Fruit fly (Drosophila melanogaster) whole organism, embryonic: ENCODE results near the gene pros.

Source experiments
- ATbp ChIP-seq: fragments of 200-800 bp; sonication (Bioruptor generic); optimal IDR thresholded peaks from 2 replicates; lab custom pipeline; 2017; ENCODE audit warnings: missing biosample characterization, mild to moderate bottlenecking, missing genetic modification characterization, missing genetic modification reagents
- Atf6 ChIP-seq: fragments of 200-800 bp; sonication (Bioruptor generic); IDR thresholded peaks from 2 replicates; pipeline ENCODE4 v1.3.6; 2022; ENCODE audit warnings: missing biosample characterization, missing genetic modification characterization
- Awh ChIP-seq: fragments of 200-800 bp; sonication (Bioruptor generic); IDR thresholded peaks from 2 replicates; pipeline ENCODE4, ENCODE4 v1.3.6; 2022; ENCODE audit warnings: missing biosample characterization, missing genetic modification characterization
- CG10366 ChIP-seq: fragments of 200-800 bp; sonication (Bioruptor generic); IDR thresholded peaks from 2 replicates; pipeline ENCODE4 v1.3.6; 2022; ENCODE audit warnings: missing biosample characterization, missing genetic modification characterization
- CG11398 ChIP-seq: fragments of 200-800 bp; sonication (Bioruptor generic); optimal IDR thresholded peaks from 2 replicates; lab custom pipeline; 2016; ENCODE audit warnings: missing biosample characterization, missing genetic modification characterization
- CG13624 ChIP-seq: fragments of 200-800 bp; sonication (Bioruptor generic); optimal IDR thresholded peaks from 2 replicates; lab custom pipeline; 2016; ENCODE audit warnings: missing biosample characterization, missing genetic modification characterization
- CG15479 ChIP-seq: fragments of 200-800 bp; sonication (Bioruptor generic); optimal IDR thresholded peaks from 3 replicates; lab custom pipeline; 2019; ENCODE audit warnings: missing biosample characterization, mild to moderate bottlenecking, missing genetic modification characterization, moderate library complexity
- CG17359 ChIP-seq: fragments of 200-800 bp; sonication (Bioruptor generic); optimal IDR thresholded peaks from 3 replicates; lab custom pipeline; 2018; ENCODE audit warnings: missing biosample characterization, mild to moderate bottlenecking, missing genetic modification characterization, moderate library complexity
- CG2199 ChIP-seq: fragments of 200-800 bp; sonication (Bioruptor generic); IDR thresholded peaks from 3 replicates; pipeline ENCODE4 v1.3.6; 2022; ENCODE audit warnings: missing biosample characterization, missing genetic modification characterization
- CG2712 ChIP-seq: fragments of 200-800 bp; optimal IDR thresholded peaks from 3 replicates; lab custom pipeline; 2019; ENCODE audit warnings: missing biosample characterization, mild to moderate bottlenecking, missing genetic modification characterization, moderate library complexity
- CG34224 ChIP-seq: fragments of 200-800 bp; sonication (Bioruptor generic); IDR thresholded peaks from 3 replicates; pipeline ENCODE4 v1.3.6; 2022; ENCODE audit warnings: missing biosample characterization, missing genetic modification characterization; ENCODE audit not compliant: partially characterized antibody
- CG3726 ChIP-seq: fragments of 200-800 bp; sonication (Bioruptor generic); IDR thresholded peaks from 3 replicates; pipeline ENCODE4, ENCODE4 v1.3.6; 2022; ENCODE audit warnings: missing biosample characterization, missing genetic modification characterization
- CG8388 ChIP-seq: fragments of 200-800 bp; sonication (Bioruptor generic); optimal IDR thresholded peaks from 2 replicates; lab custom pipeline; 2019; ENCODE audit warnings: missing biosample characterization, mild to moderate bottlenecking, missing genetic modification characterization, moderate library complexity
- CG8478 ChIP-seq: fragments of >200 bp; optimal IDR thresholded peaks from 2 replicates; lab custom pipeline; 2018
- CG8944 ChIP-seq: fragments of 200-800 bp; sonication (Bioruptor generic); optimal IDR thresholded peaks from 3 replicates; lab custom pipeline; 2016; ENCODE audit warnings: missing biosample characterization, missing genetic modification characterization
- CoRest ChIP-seq: fragments of 200-800 bp; sonication (Bioruptor generic); optimal IDR thresholded peaks from 3 replicates; lab custom pipeline; 2018; ENCODE audit warnings: missing biosample characterization, mild to moderate bottlenecking, missing genetic modification characterization, moderate library complexity
- D ChIP-seq, 2 experiments: fragments of 200-800 bp in 1 of 2; fragments of >200 bp in 1 of 2; sonication (Bioruptor generic) in 1 of 2; optimal IDR thresholded peaks; 2 replicates in 1 of 2; 3 replicates in 1 of 2; lab custom pipeline; 2017; ENCODE audit warnings: mild to moderate bottlenecking in 1 of 2, missing biosample characterization in 1 of 2, missing genetic modification characterization in 1 of 2, missing genetic modification reagents in 1 of 2
- Dek ChIP-seq: fragments of 200-800 bp; sonication (Bioruptor generic); optimal IDR thresholded peaks from 3 replicates; lab custom pipeline; 2019; ENCODE audit warnings: missing biosample characterization, mild to moderate bottlenecking, missing genetic modification characterization, moderate library complexity
- Dll ChIP-seq: fragments of 200-800 bp; sonication (Bioruptor generic); IDR thresholded peaks from 4 replicates; pipeline ENCODE4 v1.3.6; 2022; ENCODE audit warnings: missing biosample characterization, missing genetic modification characterization; ENCODE audit not compliant: partially characterized antibody
- GATAe ChIP-seq: fragments of 200-800 bp; sonication (Bioruptor generic); conservative IDR thresholded peaks from 2 replicates; pipeline ENCODE4 v1.3.6; 2022; ENCODE audit warnings: missing biosample characterization, missing genetic modification characterization
- HLHmδ ChIP-seq: fragments of 200-800 bp; sonication (Bioruptor generic); optimal IDR thresholded peaks from 2 replicates; lab custom pipeline; 2018; ENCODE audit warnings: missing biosample characterization, mild to moderate bottlenecking, missing genetic modification characterization, moderate library complexity
- Hr51 ChIP-seq, 2 experiments: fragments of 200-800 bp; sonication (Bioruptor generic); optimal IDR thresholded peaks; 2 replicates in 1 of 2; 3 replicates in 1 of 2; lab custom pipeline; 2016 to 2018; ENCODE audit warnings: missing biosample characterization in 2 of 2, missing genetic modification characterization in 2 of 2, mild to moderate bottlenecking in 1 of 2, moderate library complexity in 1 of 2
- Jarid2 ChIP-seq: fragments of 200-800 bp; sonication (Bioruptor generic); optimal IDR thresholded peaks from 3 replicates; lab custom pipeline; 2017; ENCODE audit warnings: mild to moderate bottlenecking, missing biosample characterization, missing genetic modification reagents, missing genetic modification characterization
- Myb ChIP-seq: fragments of 200-800 bp; sonication (Bioruptor generic); optimal IDR thresholded peaks from 2 replicates; lab custom pipeline; 2016; ENCODE audit warnings: missing biosample characterization, missing genetic modification characterization
- NK7.1 ChIP-seq: fragments of 200-800 bp; sonication (Bioruptor generic); optimal IDR thresholded peaks from 3 replicates; lab custom pipeline; 2016; ENCODE audit warnings: missing biosample characterization, missing genetic modification characterization
- Nf-YC ChIP-seq: fragments of 200-800 bp; optimal IDR thresholded peaks from 3 replicates; lab custom pipeline; 2019; ENCODE audit warnings: missing biosample characterization, mild to moderate bottlenecking, missing genetic modification characterization, moderate library complexity
- Opbp ChIP-seq: fragments of 200-800 bp; sonication (Bioruptor generic); IDR thresholded peaks from 3 replicates; pipeline ENCODE4 v1.3.6; 2022; ENCODE audit warnings: missing biosample characterization, missing genetic modification characterization; ENCODE audit not compliant: partially characterized antibody
- Pdp1 ChIP-seq, 2 experiments: fragments of 200-800 bp; sonication (Bioruptor generic); optimal IDR thresholded peaks; 3 replicates each; lab custom pipeline; 2016; ENCODE audit warnings: missing biosample characterization in 2 of 2, missing genetic modification characterization in 2 of 2, mild to moderate bottlenecking in 1 of 2, moderate library complexity in 1 of 2
- Ptx1 ChIP-seq: fragments of 200-800 bp; sonication (Bioruptor generic); IDR thresholded peaks from 2 replicates; pipeline ENCODE4 v1.3.6; 2022; ENCODE audit warnings: missing biosample characterization, missing genetic modification characterization
- Trl ChIP-seq, 3 experiments: fragments of >200 bp in 2 of 3; fragments of 200-800 bp in 1 of 3; sonication (Bioruptor generic) in 1 of 3; optimal IDR thresholded peaks; 2 replicates in 1 of 3; 3 replicates in 2 of 3; lab custom pipeline; 2016 to 2017; ENCODE audit warnings: missing biosample characterization in 1 of 3, missing genetic modification characterization in 1 of 3
- bcd ChIP-seq: fragments of 200-800 bp; sonication (Bioruptor generic); optimal IDR thresholded peaks from 2 replicates; lab custom pipeline; 2017; ENCODE audit warnings: missing biosample characterization, mild to moderate bottlenecking, missing genetic modification characterization
- chinmo ChIP-seq: fragments of 200-800 bp; sonication (Bioruptor generic); IDR thresholded peaks from 4 replicates; pipeline ENCODE4 v1.3.6; 2022; ENCODE audit warnings: missing biosample characterization, missing genetic modification characterization; ENCODE audit not compliant: partially characterized antibody
- fd102C ChIP-seq: fragments of 200-800 bp; sonication (Bioruptor generic); optimal IDR thresholded peaks from 2 replicates; lab custom pipeline; 2018; ENCODE audit warnings: missing biosample characterization, mild to moderate bottlenecking, missing genetic modification characterization, moderate library complexity
- fu2 ChIP-seq: fragments of 200-800 bp; sonication (Bioruptor generic); optimal IDR thresholded peaks from 2 replicates; lab custom pipeline; 2016; ENCODE audit warnings: missing biosample characterization, missing genetic modification characterization
- gcm2 ChIP-seq: fragments of 200-800 bp; sonication (Bioruptor generic); optimal IDR thresholded peaks from 2 replicates; lab custom pipeline; 2016; ENCODE audit warnings: missing biosample characterization, missing genetic modification characterization
- grn ChIP-seq: fragments of 200-800 bp; sonication (Bioruptor generic); optimal IDR thresholded peaks from 3 replicates; lab custom pipeline; 2017; ENCODE audit warnings: missing biosample characterization, missing genetic modification characterization
- lbe ChIP-seq: fragments of 200-800 bp; sonication (Bioruptor generic); optimal IDR thresholded peaks from 2 replicates; lab custom pipeline; 2016; ENCODE audit warnings: missing biosample characterization, mild to moderate bottlenecking, missing genetic modification characterization
- mld ChIP-seq: fragments of 200-800 bp; sonication (Bioruptor generic); IDR thresholded peaks from 3 replicates; pipeline ENCODE4 v1.3.6; 2022; ENCODE audit warnings: missing biosample characterization, missing genetic modification characterization; ENCODE audit not compliant: partially characterized antibody
- pzg ChIP-seq: fragments of 200-800 bp; sonication (Bioruptor generic); optimal IDR thresholded peaks from 3 replicates; lab custom pipeline; 2018; ENCODE audit warnings: missing biosample characterization, mild to moderate bottlenecking, missing genetic modification characterization, moderate library complexity
- row ChIP-seq: fragments of 200-800 bp; sonication (Bioruptor generic); IDR thresholded peaks from 3 replicates; pipeline ENCODE4 v1.3.6; 2022; ENCODE audit warnings: missing biosample characterization, missing genetic modification characterization
- sim ChIP-seq: fragments of 200-800 bp; sonication (Bioruptor generic); IDR thresholded peaks from 2 replicates; pipeline ENCODE4 v1.3.6; 2022; ENCODE audit warnings: missing biosample characterization, missing genetic modification characterization
- sqz ChIP-seq: fragments of 200-800 bp; sonication (Bioruptor generic); optimal IDR thresholded peaks from 3 replicates; lab custom pipeline; 2018; ENCODE audit warnings: missing biosample characterization, mild to moderate bottlenecking, missing genetic modification characterization
- tgo ChIP-seq: fragments of 200-800 bp; sonication (Bioruptor generic); IDR thresholded peaks from 3 replicates; pipeline ENCODE4 v1.3.6; 2022; ENCODE audit warnings: missing biosample characterization, missing genetic modification characterization
- yki ChIP-seq: fragments of >200 bp; optimal IDR thresholded peaks from 3 replicates; lab custom pipeline; 2018
- z ChIP-seq: fragments of 200-800 bp; sonication (Bioruptor generic); IDR thresholded peaks from 3 replicates; pipeline ENCODE4 v1.3.6; 2022; ENCODE audit warnings: missing biosample characterization, missing genetic modification characterization
- zen ChIP-seq: fragments of 200-800 bp; sonication (Bioruptor generic); optimal IDR thresholded peaks from 3 replicates; lab custom pipeline; 2018; ENCODE audit warnings: missing biosample characterization, mild to moderate bottlenecking, missing genetic modification characterization, moderate library complexity
- zfh1 ChIP-seq: fragments of 200-800 bp; sonication (Bioruptor generic); IDR thresholded peaks from 3 replicates; pipeline ENCODE4 v1.3.6; 2022; ENCODE audit warnings: missing biosample characterization, missing genetic modification characterization

Gene pros

DNA sequence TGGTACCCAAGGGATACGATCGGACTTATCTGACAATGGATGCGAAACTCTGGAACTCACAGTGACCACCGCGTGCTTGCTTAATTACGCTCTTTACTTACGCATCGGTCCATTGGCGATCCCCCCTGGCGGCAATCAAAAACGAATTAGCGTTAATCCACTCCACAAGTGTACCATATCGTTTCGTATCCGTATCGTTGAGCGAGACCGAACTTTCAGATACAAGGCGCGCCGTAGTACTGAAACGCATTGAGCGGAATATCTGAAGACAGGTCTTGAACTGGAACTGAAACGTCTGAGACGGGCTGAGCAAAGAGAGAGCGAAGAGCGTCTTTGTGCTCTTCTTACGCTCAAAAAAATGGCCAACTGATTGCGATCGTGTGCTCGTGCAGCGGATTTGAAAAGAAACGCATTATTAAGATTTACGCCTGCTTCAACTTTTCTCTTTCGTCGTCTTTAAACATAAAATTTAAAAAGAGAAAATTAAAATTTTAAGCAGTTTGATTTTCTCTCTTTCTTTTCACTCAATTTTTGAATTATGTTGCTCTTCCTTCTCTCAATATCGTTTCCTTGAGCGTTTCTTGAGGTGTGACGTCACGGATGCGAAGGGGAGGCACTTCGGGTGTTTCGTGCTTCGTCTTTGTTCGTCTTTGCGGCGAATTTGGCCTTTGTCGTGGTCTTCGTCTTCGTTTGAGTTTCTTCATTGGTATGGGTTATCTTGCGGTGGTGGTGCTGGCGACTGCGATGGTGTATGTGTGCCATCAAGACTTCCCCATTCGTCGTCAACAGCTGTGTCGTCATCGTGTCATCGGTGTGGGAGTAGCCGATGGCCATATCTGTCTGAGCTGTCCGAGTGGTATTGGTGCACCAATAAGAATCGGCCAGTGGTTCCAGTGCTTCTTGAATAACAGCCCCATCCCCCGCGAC, 24.9 kb downstream of the pros start, which contains the start of the genes KP78a and KP78b (continued):
- TF ChIP-seq Dll (GFP tag; lab: Robert Waterston, UW) (peak; percentile 44; the same call in 1 of the 4 replicates), z (GFP tag; lab: Robert Waterston, UW) (peak; percentile 96), sqz (GFP tag; lab: Kevin White, UChicago) (peak; percentile 29), chinmo (GFP tag; lab: Robert Waterston, UW) (peak; percentile 88; the same call in 3 of the 4 replicates), pzg (GFP tag; lab: Kevin White, UChicago) (no peak), Jarid2 (GFP tag; lab: Kevin White, UChicago) (peak; percentile 87), CG17359 (tag; lab: Kevin White, UChicago) (no peak), Awh (GFP tag; lab: Robert Waterston, UW) (0 out of 2 replicates have a peak, but pooled peaks have one; percentile 46), sim (GFP tag; lab: Robert Waterston, UW) (no peak), CG34224 (GFP tag; lab: Robert Waterston, UW) (peak; percentile 47; the same call in 1 of the 3 replicates), CoRest (tag; lab: Kevin White, UChicago) (peak; percentile 18), CG2199 (GFP tag; lab: Robert Waterston, UW) (peak; percentile 45; the same call in 1 of the 3 replicates), CG13624 (no peak), yki (peak; percentile 81), bcd (GFP tag; lab: Kevin White, UChicago) (peak; percentile 22), CG2712 (no peak), NK7.1 (GFP tag; lab: Kevin White, UChicago) (no peak), Atf6 (GFP tag; lab: Robert Waterston, UW) (no peak), CG8944 (GFP tag; lab: Kevin White, UChicago) (no peak), CG11398 (GFP tag; lab: Kevin White, UChicago) (peak; percentile 36), CG8478 (lab: Kevin White, UChicago) (peak; percentile 74), CG15479 (GFP tag; lab: Kevin White, UChicago) (peak; percentile 60), Ptx1 (GFP tag; lab: Robert Waterston, UW) (no peak), Pdp1 (GFP tag; optimal IDR thresholded peaks at IDR 0.05; lab: Kevin White, UChicago) (no peak), Myb (GFP tag; lab: Kevin White, UChicago) (no peak), Dek (tag; lab: Kevin White, UChicago) (no peak), Nf-YC (tag; lab: Kevin White, UChicago) (peak; percentile 99), Trl (optimal IDR thresholded peaks at IDR 0.05; lab: Kevin White, UChicago) (peak; percentile 85 to 95), Trl (GFP tag; optimal IDR thresholded peaks at IDR 0.05; lab: Kevin White, UChicago) (no peak), HLHmδ (GFP tag; lab: Kevin White, UChicago) (peak; percentile 77), fd102C (GFP tag; lab: Kevin White, UChicago) (peak; percentile 24), zen (tag; lab: Kevin White, UChicago) (peak; percentile 96), D (optimal IDR thresholded peaks at IDR 0.05; lab: Kevin White, UChicago) (peak; percentile 82), D (GFP tag; optimal IDR thresholded peaks at IDR 0.05; lab: Kevin White, UChicago) (no peak), CG10366 (GFP tag; lab: Robert Waterston, UW) (no peak), ATbp (GFP tag; lab: Kevin White, UChicago) (no peak), Opbp (GFP tag; lab: Robert Waterston, UW) (0 out of 3 replicates have a peak, but pooled peaks have one; percentile 29), zfh1 (GFP tag; lab: Robert Waterston, UW) (0 out of 3 replicates have a peak, but pooled peaks have one; percentile 22), GATAe (GFP tag; lab: Robert Waterston, UW) (peak; percentile 83), CG3726 (no peak), grn (GFP tag; lab: Kevin White, UChicago) (peak; percentile 45), mld (GFP tag; lab: Robert Waterston, UW) (no peak), row (GFP tag; lab: Robert Waterston, UW) (no peak), CG8388 (GFP tag; lab: Kevin White, UChicago) (no peak), Hr51 (GFP tag; optimal IDR thresholded peaks at IDR 0.05; lab: Kevin White, UChicago) (no peak), gcm2 (GFP tag; lab: Kevin White, UChicago) (no peak), tgo (no peak), lbe (GFP tag; lab: Kevin White, UChicago) (peak; percentile 39), fu2 (GFP tag; lab: Kevin White, UChicago) (no peak)
